Fruit fly (Drosophila melanogaster): ENCODE results near the gene sturkopf.
A peak's percentile ranks its signal among the peaks of the same experiment; 100 is the strongest.

The sturkopf gene

dm6 chr3L:1335428-1335764, 22.2 kb upstream of the sturkopf start (continued):
- TF ChIP-seq hkb (optimal IDR thresholded peaks at IDR 0.05) (no peak), hkb (GFP tag; IDR thresholded peaks at IDR 0.05) (peak; percentile 73), otp (GFP tag; IDR thresholded peaks at IDR 0.05) (no peak), ash1 (GFP tag; optimal IDR thresholded peaks at IDR 0.05) (no peak), CG13624 (GFP tag; optimal IDR thresholded peaks at IDR 0.05) (peak; percentile 69), Sry-β (GFP tag; optimal IDR thresholded peaks at IDR 0.05) (no peak), sug (tag; optimal IDR thresholded peaks at IDR 0.05) (no peak), Dip2 (GFP tag; IDR thresholded peaks at IDR 0.05) (no peak), CG11723 (GFP tag; optimal IDR thresholded peaks at IDR 0.05) (no peak), tio (GFP tag; optimal IDR thresholded peaks at IDR 0.05) (no peak), HLHmδ (GFP tag; optimal IDR thresholded peaks at IDR 0.05) (no peak), TFAM (GFP tag; optimal IDR thresholded peaks at IDR 0.05) (no peak), gfzf (GFP tag; optimal IDR thresholded peaks at IDR 0.05) (no peak), CG6791 (GFP tag; IDR thresholded peaks at IDR 0.05; ENCODE audit: partially characterized antibody) (no peak), Dfd (GFP tag; optimal IDR thresholded peaks at IDR 0.05) (no peak), fd96Cb (tag; optimal IDR thresholded peaks at IDR 0.05) (no peak), CG17186 (GFP tag; optimal IDR thresholded peaks at IDR 0.05) (no peak), Hmr (GFP tag; optimal IDR thresholded peaks at IDR 0.05) (peak; percentile 67), org-1 (GFP tag; optimal IDR thresholded peaks at IDR 0.05) (no peak), Neu2 (GFP tag; optimal IDR thresholded peaks at IDR 0.05; ENCODE audit: borderline replicate concordance) (no peak), Vsx1 (GFP tag; optimal IDR thresholded peaks at IDR 0.05) (no peak), CG8388 (GFP tag; optimal IDR thresholded peaks at IDR 0.05) (no peak), crc (GFP tag; optimal IDR thresholded peaks at IDR 0.05) (peak; percentile 19), emc (GFP tag; optimal IDR thresholded peaks at IDR 0.05) (no peak), hbn (GFP tag; IDR thresholded peaks at IDR 0.05; ENCODE audit: partially characterized antibody) (no peak), mld (GFP tag; IDR thresholded peaks at IDR 0.05; ENCODE audit: partially characterized antibody) (no peak), CG17612 (GFP tag; IDR thresholded peaks at IDR 0.05) (0 out of 2 replicates have a peak, but pooled peaks have one; percentile 29), CG10654 (GFP tag; optimal IDR thresholded peaks at IDR 0.05) (no peak), chm (GFP tag; IDR thresholded peaks at IDR 0.05) (no peak; the same call in 1 of the 2 replicates), CG1024 (GFP tag; IDR thresholded peaks at IDR 0.05) (no peak), CG3847 (GFP tag; IDR thresholded peaks at IDR 0.05) (no peak), fru (optimal IDR thresholded peaks at IDR 0.05) (no peak), CG32532 (GFP tag; IDR thresholded peaks at IDR 0.05) (peak; percentile 84), Jarid2 (GFP tag; optimal IDR thresholded peaks at IDR 0.05) (no peak), fd102C (GFP tag; optimal IDR thresholded peaks at IDR 0.05) (no peak), CG12104 (GFP tag; optimal IDR thresholded peaks at IDR 0.05) (no peak), CG1603 (tag; optimal IDR thresholded peaks at IDR 0.05) (peak; percentile 36), Fer3 (tag; optimal IDR thresholded peaks at IDR 0.05) (peak; percentile 39), CG3995 (GFP tag; optimal IDR thresholded peaks at IDR 0.05) (no peak), CG32772 (GFP tag; IDR thresholded peaks at IDR 0.05) (peak; percentile 33; the same call in 1 of the 2 replicates), CG18476 (GFP tag; optimal IDR thresholded peaks at IDR 0.05) (no peak), Oli (tag; optimal IDR thresholded peaks at IDR 0.05) (peak; percentile 26), CG8765 (GFP tag; IDR thresholded peaks at IDR 0.05) (0 out of 2 replicates have a peak, but pooled peaks have one; percentile 10), CG11560 (tag; IDR thresholded peaks at IDR 0.05) (no peak), CG17328 (GFP tag; IDR thresholded peaks at IDR 0.05) (0 out of 2 replicates have a peak, but pooled peaks have one; percentile 53), tup (GFP tag; optimal IDR thresholded peaks at IDR 0.05) (no peak), Lim3 (GFP tag; IDR thresholded peaks at IDR 0.05) (0 out of 2 replicates have a peak, but pooled peaks have one; percentile 17), HLH54F (GFP tag; optimal IDR thresholded peaks at IDR 0.05) (no peak), wor (GFP tag; IDR thresholded peaks at IDR 0.05) (no peak), CG8290 (GFP tag; optimal IDR thresholded peaks at IDR 0.05) (no peak), CG8290 (tag; optimal IDR thresholded peaks at IDR 0.05) (peak in 1 of 2 experiments; percentile 77), vnd (GFP tag; IDR thresholded peaks at IDR 0.05; ENCODE audit: partially characterized antibody) (no peak)

Data from whole organism, embryonic.